Worm (Caenorhabditis elegans) whole organism, midembryonic: ENCODE results near the gene F11A5.18.

Experiments
- T22C8.4 ChIP-seq: fragments of 200-800 bp; sonication (Bioruptor generic); IDR thresholded peaks from 2 replicates; pipeline ENCODE4 v1.3.6; 2022; ENCODE audit warnings: missing genetic modification characterization, missing compliant biosample characterization
- cog-1 ChIP-seq: sonication (generic microtip); optimal IDR thresholded peaks from 2 replicates; lab custom pipeline; 2016; ENCODE audit warnings: missing genetic modification characterization, missing compliant biosample characterization
- flt-1 ChIP-seq: fragments of 200-800 bp; sonication (Bioruptor generic); IDR thresholded peaks from 2 replicates; pipeline ENCODE4 v1.3.6; 2022; ENCODE audit warnings: missing genetic modification characterization, missing compliant biosample characterization
- klf-2 ChIP-seq: fragments of 200-800 bp; sonication (Bioruptor generic); conservative IDR thresholded peaks from 2 replicates; pipeline ENCODE4 v1.3.6; 2022; ENCODE audit warnings: missing genetic modification reagents, missing genetic modification characterization, missing compliant biosample characterization
- med-1 ChIP-seq: sonication (generic microtip); optimal IDR thresholded peaks from 2 replicates; lab custom pipeline; 2017; ENCODE audit warnings: missing genetic modification characterization, mild to moderate bottlenecking, missing compliant biosample characterization, antibody characterized with exemption, missing genetic modification reagents; ENCODE audit not compliant: insufficient read depth
- ref-1 ChIP-seq: fragments of 200-800 bp; sonication (Bioruptor generic); conservative IDR thresholded peaks from 2 replicates; pipeline ENCODE4 v1.3.6; 2022; ENCODE audit warnings: missing genetic modification reagents, missing genetic modification characterization, missing compliant biosample characterization
- tab-1 ChIP-seq: fragments of 200-800 bp; sonication (Bioruptor generic); IDR thresholded peaks from 2 replicates; pipeline ENCODE4 v1.3.6; 2022; ENCODE audit warnings: missing genetic modification characterization, missing compliant biosample characterization
- ztf-23 ChIP-seq: fragments of 200-800 bp; sonication (Bioruptor generic); IDR thresholded peaks from 2 replicates; pipeline ENCODE4 v1.3.6; 2022; ENCODE audit warnings: missing genetic modification reagents, missing genetic modification characterization, missing compliant biosample characterization
- ztf-29 ChIP-seq: fragments of 200-800 bp; sonication (Bioruptor generic); IDR thresholded peaks from 2 replicates; pipeline ENCODE4 v1.3.6; 2022; ENCODE audit warnings: missing genetic modification reagents, missing genetic modification characterization, missing compliant biosample characterization

F11A5.18 gene

ce11 chrV:16213323-16213722 is 10.6 kb downstream of the F11A5.18 start:
- TF ChIP-seq ref-1 (no peak), ztf-29 (no peak), cog-1 (no peak), ztf-23 (GFP tag; lab: Robert Waterston, UW) (no peak), klf-2 (GFP tag; lab: Robert Waterston, UW) (no peak), tab-1 (GFP tag; lab: Robert Waterston, UW) (no peak), flt-1 (GFP tag; lab: Robert Waterston, UW) (no peak), med-1 (GFP tag; lab: Kevin White, UChicago) (no peak), T22C8.4 (GFP tag; lab: Robert Waterston, UW) (no peak)

ce11 chrV:16214505-16214904 is 11.8 kb downstream of the F11A5.18 start, which contains the start of gene F11A5.9:
TSS of gene F11A5.9 (plus strand) at chrV:16214890.
- TF ChIP-seq klf-2 (GFP tag; lab: Robert Waterston, UW) (no peak), med-1 (GFP tag; lab: Kevin White, UChicago) (no peak), flt-1 (GFP tag; lab: Robert Waterston, UW) (no peak), ref-1 (no peak), tab-1 (GFP tag; lab: Robert Waterston, UW) (no peak), cog-1 (no peak), ztf-29 (no peak), T22C8.4 (GFP tag; lab: Robert Waterston, UW) (no peak), ztf-23 (GFP tag; lab: Robert Waterston, UW) (no peak)

ce11 chrV:16218522-16218921 is 15.8 kb downstream of the F11A5.18 start, which contains the start of gene F11A5.15:
TSS of gene F11A5.15 (minus strand) at chrV:16218622.
- no peak for TF ChIP-seq ref-1
- no peak for TF ChIP-seq tab-1 (GFP tag; lab: Robert Waterston, UW)
- no peak for TF ChIP-seq klf-2 (GFP tag; lab: Robert Waterston, UW)

- TF ChIP-seq ref-1 (no peak), T22C8.4 (GFP tag; lab: Robert Waterston, UW) (no peak), tab-1 (GFP tag; lab: Robert Waterston, UW) (no peak), med-1 (GFP tag; lab: Kevin White, UChicago) (no peak), ztf-23 (GFP tag; lab: Robert Waterston, UW) (no peak), flt-1 (GFP tag; lab: Robert Waterston, UW) (no peak), klf-2 (GFP tag; lab: Robert Waterston, UW) (no peak), ztf-29 (no peak), cog-1 (no peak)
Observed at ce11 chrV:16218972-16219757, 16.4 kb downstream of the F11A5.18 start, which contains the start of gene glc-1. TSS of gene glc-1 (plus strand) at chrV:16219634.

- no peak for TF ChIP-seq tab-1 (GFP tag; lab: Robert Waterston, UW)
- no peak for TF ChIP-seq ref-1
- TF ChIP-seq flt-1 (GFP tag; lab: Robert Waterston, UW), result no peak
- no peak for TF ChIP-seq ztf-29
- TF ChIP-seq ztf-23 (GFP tag; lab: Robert Waterston, UW), result no peak
- no peak for TF ChIP-seq T22C8.4 (GFP tag; lab: Robert Waterston, UW)
- TF ChIP-seq med-1 (GFP tag; lab: Kevin White, UChicago), result no peak
- TF ChIP-seq klf-2 (GFP tag; lab: Robert Waterston, UW), result no peak
- TF ChIP-seq cog-1, result no peak
Observed at ce11 chrV:16220020-16220419, 17.3 kb downstream of the F11A5.18 start.

- TF ChIP-seq ztf-29, result no peak
- TF ChIP-seq T22C8.4 (GFP tag; lab: Robert Waterston, UW), result no peak
- TF ChIP-seq ztf-23 (GFP tag; lab: Robert Waterston, UW), result no peak
- no peak for TF ChIP-seq cog-1
- no peak for TF ChIP-seq ref-1
- TF ChIP-seq flt-1 (GFP tag; lab: Robert Waterston, UW), result no peak
- no peak for TF ChIP-seq klf-2 (GFP tag; lab: Robert Waterston, UW)
- TF ChIP-seq tab-1 (GFP tag; lab: Robert Waterston, UW), result no peak
- TF ChIP-seq med-1 (GFP tag; lab: Kevin White, UChicago), result no peak
Observed at ce11 chrV:16224027-16224426, 21.3 kb downstream of the F11A5.18 start, which contains the start of gene stdh-2. TSS of gene stdh-2 (plus strand) at chrV:16224327.

- TF ChIP-seq cog-1 (no peak), tab-1 (GFP tag; lab: Robert Waterston, UW) (no peak), ztf-29 (no peak), ztf-23 (GFP tag; lab: Robert Waterston, UW) (no peak), T22C8.4 (GFP tag; lab: Robert Waterston, UW) (no peak), klf-2 (GFP tag; lab: Robert Waterston, UW) (no peak), flt-1 (GFP tag; lab: Robert Waterston, UW) (no peak), med-1 (GFP tag; lab: Kevin White, UChicago) (no peak), ref-1 (no peak)
Observed at ce11 chrV:16225524-16226116, 22.9 kb downstream of the F11A5.18 start.

- TF ChIP-seq klf-2 (GFP tag; lab: Robert Waterston, UW) (no peak), ztf-23 (GFP tag; lab: Robert Waterston, UW) (no peak), med-1 (GFP tag; lab: Kevin White, UChicago) (no peak), tab-1 (GFP tag; lab: Robert Waterston, UW) (no peak), ztf-29 (no peak), cog-1 (no peak)
Observed at ce11 chrV:16226581-16226980, 23.9 kb downstream of the F11A5.18 start, which contains the start of gene F11A5.13. TSS of gene F11A5.13 (minus strand) at chrV:16226681.

ce11 chrV:16229439-16229838 is 26.7 kb downstream of the F11A5.18 start:
- TF ChIP-seq flt-1 (GFP tag; lab: Robert Waterston, UW) (no peak), med-1 (GFP tag; lab: Kevin White, UChicago) (no peak), ref-1 (no peak), ztf-29 (no peak), cog-1 (no peak), tab-1 (GFP tag; lab: Robert Waterston, UW) (no peak), ztf-23 (GFP tag; lab: Robert Waterston, UW) (no peak), T22C8.4 (GFP tag; lab: Robert Waterston, UW) (no peak), klf-2 (GFP tag; lab: Robert Waterston, UW) (no peak)
